Fruit fly (Drosophila melanogaster): ENCODE data around the gene Kap-alpha3.
A peak's percentile ranks its signal among the peaks of the same experiment; 100 is the strongest.

Kap-alpha3 gene

dm6 chr3R:9577382-9578137 is at the start of gene Kap-alpha3, which contains the start of gene Son:
Kap-alpha3 (minus strand) TSS chr3R:9577733.
Son (plus strand) TSS chr3R:9578042.
- TF ChIP-seq fkh (GFP tag; optimal IDR thresholded peaks at IDR 0.05) (peak; percentile 81), dac (GFP tag; optimal IDR thresholded peaks at IDR 0.05) (peak; percentile 63), CG7368 (GFP tag; optimal IDR thresholded peaks at IDR 0.05) (peak; percentile 81), fd59A (GFP tag; optimal IDR thresholded peaks at IDR 0.05) (peak; percentile 69), Sox102F (GFP tag; optimal IDR thresholded peaks at IDR 0.05) (peak; percentile 85), Eip78C (GFP tag) (peak; percentile 94), CG10631 (GFP tag; optimal IDR thresholded peaks at IDR 0.05) (peak; percentile 85), Ets21C (GFP tag; optimal IDR thresholded peaks at IDR 0.05) (peak; percentile 84), CG4318 (GFP tag; optimal IDR thresholded peaks at IDR 0.05) (peak; percentile 53), CG6792 (GFP tag; optimal IDR thresholded peaks at IDR 0.05) (peak; percentile 79), fd85E (GFP tag; optimal IDR thresholded peaks at IDR 0.05) (peak; percentile 81), vri (GFP tag; optimal IDR thresholded peaks at IDR 0.05) (peak; percentile 91), Eip75B (GFP tag; optimal IDR thresholded peaks at IDR 0.05) (peak; percentile 90), OdsH (GFP tag; optimal IDR thresholded peaks at IDR 0.05) (peak; percentile 87), CG1621 (tag; optimal IDR thresholded peaks at IDR 0.05) (peak; percentile 70), CG8632 (GFP tag; optimal IDR thresholded peaks at IDR 0.05) (peak; percentile 72), CG10669 (GFP tag; optimal IDR thresholded peaks at IDR 0.05) (peak; percentile 75), net (GFP tag; optimal IDR thresholded peaks at IDR 0.05) (peak; percentile 83), acj6 (GFP tag; optimal IDR thresholded peaks at IDR 0.05) (peak; percentile 85), Hr39 (GFP tag; optimal IDR thresholded peaks at IDR 0.05) (peak; percentile 91), CG3919 (GFP tag; optimal IDR thresholded peaks at IDR 0.05) (peak; percentile 91), Hr38 (GFP tag; optimal IDR thresholded peaks at IDR 0.05) (peak; percentile 9), Blimp-1 (GFP tag; optimal IDR thresholded peaks at IDR 0.05) (peak; percentile 81), CG8319 (GFP tag; optimal IDR thresholded peaks at IDR 0.05) (peak; percentile 75), topi (GFP tag; optimal IDR thresholded peaks at IDR 0.05) (peak; percentile 88), esn (GFP tag; optimal IDR thresholded peaks at IDR 0.05) (peak; percentile 94), pdm3 (GFP tag; optimal IDR thresholded peaks at IDR 0.05) (peak; percentile 88), dsx (GFP tag; optimal IDR thresholded peaks at IDR 0.05; ENCODE audit: poor library complexity, severe bottlenecking) (peak; percentile 65), CG6808 (GFP tag; optimal IDR thresholded peaks at IDR 0.05) (peak; percentile 83), CG11294 (GFP tag; IDR thresholded peaks at IDR 0.05) (peak; percentile 56; the same call in 1 of the 2 replicates), Smox (GFP tag; optimal IDR thresholded peaks at IDR 0.05) (peak; percentile 84), CG6854 (GFP tag; optimal IDR thresholded peaks at IDR 0.05) (peak; percentile 92), CG34406 (GFP tag; optimal IDR thresholded peaks at IDR 0.05) (peak; percentile 82), Met (GFP tag; optimal IDR thresholded peaks at IDR 0.05) (peak; percentile 89), Ets96B (tag; optimal IDR thresholded peaks at IDR 0.05) (peak; percentile 69), CG11902 (GFP tag; optimal IDR thresholded peaks at IDR 0.05) (peak; percentile 74), Eip93F (GFP tag; optimal IDR thresholded peaks at IDR 0.05) (no peak), Hr4 (GFP tag; optimal IDR thresholded peaks at IDR 0.05) (peak; percentile 78), lz (GFP tag; optimal IDR thresholded peaks at IDR 0.05) (peak; percentile 91), Gug (GFP tag; IDR thresholded peaks at IDR 0.05) (peak; percentile 57), Sox15 (GFP tag; optimal IDR thresholded peaks at IDR 0.05) (peak; percentile 76), achi (GFP tag; optimal IDR thresholded peaks at IDR 0.05) (peak; percentile 84), spab (GFP tag; optimal IDR thresholded peaks at IDR 0.05) (peak; percentile 61), CG9139 (GFP tag; optimal IDR thresholded peaks at IDR 0.05) (peak; percentile 83), salr (GFP tag; optimal IDR thresholded peaks at IDR 0.05) (peak; percentile 70 to 82), CG11762 (GFP tag; optimal IDR thresholded peaks at IDR 0.05; ENCODE audit: insufficient read depth) (peak; percentile 70), eg (GFP tag; IDR thresholded peaks at IDR 0.05) (peak; percentile 84), CG6163 (GFP tag; IDR thresholded peaks at IDR 0.05) (peak; percentile 85), CG6276 (GFP tag; optimal IDR thresholded peaks at IDR 0.05) (peak; percentile 40), ss (GFP tag; optimal IDR thresholded peaks at IDR 0.05) (peak; percentile 67 to 91)
